Fruit fly (Drosophila melanogaster) whole organism, wandering third instar larva: Measurements from ENCODE around the gene CG15170.

ENCODE experiments used
- Abd-B ChIP-seq: fragments of >200 bp; optimal IDR thresholded peaks from 2 replicates; lab custom pipeline; 2017; ENCODE audit warnings: missing biosample characterization, missing genetic modification characterization
- CG9705 ChIP-seq: fragments of 200-800 bp; sonication (Bioruptor generic); optimal IDR thresholded peaks from 2 replicates; lab custom pipeline; 2018; ENCODE audit warnings: missing biosample characterization, mild to moderate bottlenecking, missing genetic modification characterization
- CrebA ChIP-seq: fragments of 200-800 bp; sonication (Bioruptor generic); optimal IDR thresholded peaks from 2 replicates; lab custom pipeline; 2016; ENCODE audit warnings: missing biosample characterization, mild to moderate bottlenecking, missing genetic modification characterization, borderline replicate concordance
- Dif ChIP-seq: fragments of 200-275, 200-300 bp; sonication (Bioruptor generic); optimal IDR thresholded peaks from 2 replicates; lab custom pipeline; 2018; ENCODE audit warnings: missing biosample characterization, missing genetic modification characterization; ENCODE audit not compliant: partially characterized antibody
- GATAd ChIP-seq: sonication (Bioruptor generic); optimal IDR thresholded peaks from 2 replicates; lab custom pipeline; 2016; ENCODE audit warnings: missing biosample characterization, missing genetic modification characterization
- HLH106 ChIP-seq: fragments of 200-800 bp; optimal IDR thresholded peaks from 3 replicates; lab custom pipeline; 2019; ENCODE audit warnings: missing biosample characterization, mild to moderate bottlenecking, missing genetic modification characterization, moderate library complexity
- Hr78 ChIP-seq: fragments of >200 bp; optimal IDR thresholded peaks from 2 replicates; lab custom pipeline; 2017; ENCODE audit warnings: missing biosample characterization, missing genetic modification characterization
- Hr83 ChIP-seq: fragments of 200-300 bp; sonication (Bioruptor generic); optimal IDR thresholded peaks from 2 replicates; lab custom pipeline; 2016; ENCODE audit warnings: missing biosample characterization, mild to moderate bottlenecking, missing genetic modification characterization, moderate library complexity; ENCODE audit not compliant: poor library complexity, severe bottlenecking
- Myc ChIP-seq: fragments of >200 bp; optimal IDR thresholded peaks from 2 replicates; lab custom pipeline; 2017
- br ChIP-seq: fragments of 200-800 bp; sonication (Bioruptor generic); optimal IDR thresholded peaks from 2 replicates; lab custom pipeline; 2016; ENCODE audit warnings: missing biosample characterization, missing genetic modification characterization
- dl ChIP-seq, 2 experiments: fragments of 175-275, 200-275 bp in 1 of 2; fragments of 200-275 bp in 1 of 2; sonication (Bioruptor generic); optimal IDR thresholded peaks; lab custom pipeline; 2018; ENCODE audit warnings: mild to moderate bottlenecking in 2 of 2, missing biosample characterization in 2 of 2, missing genetic modification characterization in 2 of 2, moderate library complexity in 2 of 2; ENCODE audit not compliant: partially characterized antibody in 2 of 2, insufficient read depth in 1 of 2
- fru ChIP-seq: fragments of 200-800 bp; sonication (Bioruptor generic); optimal IDR thresholded peaks from 3 replicates; lab custom pipeline; 2016; ENCODE audit warnings: missing biosample characterization, mild to moderate bottlenecking, missing genetic modification characterization
- h ChIP-seq: fragments of 200-800 bp; sonication (Bioruptor generic); optimal IDR thresholded peaks from 3 replicates; lab custom pipeline; 2016; ENCODE audit warnings: missing biosample characterization, mild to moderate bottlenecking, missing genetic modification characterization
- lola ChIP-seq: fragments of >200 bp; optimal IDR thresholded peaks from 2 replicates; lab custom pipeline; 2017; ENCODE audit warnings: missing biosample characterization, missing genetic modification characterization

DNA sequence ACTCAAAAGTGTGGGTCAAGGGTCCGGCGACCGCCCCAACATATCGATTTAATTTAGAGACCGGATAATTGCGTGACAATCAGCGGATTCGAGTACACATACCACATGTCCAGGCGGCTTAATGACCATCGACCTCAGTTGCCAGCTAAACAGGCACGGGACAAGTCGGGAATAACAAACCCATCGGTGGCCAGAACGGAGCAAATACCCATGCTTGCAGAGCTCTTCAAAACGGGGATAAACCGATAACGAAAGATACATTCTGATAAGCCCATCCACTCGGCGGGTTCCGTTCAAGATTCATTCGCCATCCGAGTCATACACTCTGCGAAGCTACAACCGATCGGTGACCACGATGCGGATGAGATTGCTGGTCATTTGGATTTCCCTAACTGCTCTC, 687 bp upstream of the CG15170 start, which contains the start of gene CG15169:
- TF ChIP-seq Hr83 (GFP tag; lab: Kevin White, UChicago), result no peak
- no peak for TF ChIP-seq lola (GFP tag; lab: Kevin White, UChicago)
- no peak for TF ChIP-seq HLH106
- TF ChIP-seq Abd-B (GFP tag; lab: Kevin White, UChicago), result no peak
- no peak for TF ChIP-seq CrebA (GFP tag; lab: Kevin White, UChicago)
- no peak for TF ChIP-seq GATAd (GFP tag; lab: Kevin White, UChicago)
- TF ChIP-seq CG9705 (GFP tag; lab: Kevin White, UChicago), result no peak
- no peak for TF ChIP-seq Myc
- TF ChIP-seq h (GFP tag; lab: Kevin White, UChicago), result no peak
- no peak for TF ChIP-seq Hr78 (GFP tag; lab: Kevin White, UChicago)
- no peak for TF ChIP-seq br (GFP tag; lab: Kevin White, UChicago)
- no peak for TF ChIP-seq fru (GFP tag; lab: Kevin White, UChicago)
- TF ChIP-seq Dif (GFP tag; lab: Kevin White, UChicago), result no peak
- TF ChIP-seq dl (GFP tag; optimal IDR thresholded peaks at IDR 0.05; lab: Kevin White, UChicago; ENCODE audit: insufficient read depth in 1 of 2, partially characterized antibody in 2 of 2), result no peak
